Worm (Caenorhabditis elegans) whole organism, L3 larva: ENCODE measurements around the gene mpc-1.

ENCODE experiments used
- R02D3.7 ChIP-seq: fragments of 150-350 bp; optimal IDR thresholded peaks from 2 replicates; lab custom pipeline; 2014; ENCODE audit warnings: missing biosample characterization, missing genetic modification characterization
- ZK546.5 ChIP-seq: sonication (generic microtip); optimal IDR thresholded peaks from 2 replicates; lab custom pipeline; 2017; ENCODE audit warnings: missing biosample characterization, missing genetic modification characterization
- aly-2 ChIP-seq: fragments of 150-350 bp; optimal IDR thresholded peaks from 2 replicates; lab custom pipeline; 2014; ENCODE audit warnings: missing biosample characterization, missing genetic modification characterization
- ama-1 ChIP-seq: fragments of 150-350 bp; optimal IDR thresholded peaks from 2 replicates; lab custom pipeline; 2018
- ceh-16 ChIP-seq: sonication (generic microtip); optimal IDR thresholded peaks from 2 replicates; lab custom pipeline; 2017; ENCODE audit warnings: missing biosample characterization, missing genetic modification characterization
- ceh-28 ChIP-seq: fragments of 150-350 bp; optimal IDR thresholded peaks from 2 replicates; lab custom pipeline; 2014; ENCODE audit warnings: missing biosample characterization, missing genetic modification reagents, missing genetic modification characterization
- ceh-9 ChIP-seq: sonication (generic microtip); optimal IDR thresholded peaks from 2 replicates; lab custom pipeline; 2018; ENCODE audit warnings: missing biosample characterization, missing genetic modification characterization
- daf-12 ChIP-seq: fragments of 150-350 bp; optimal IDR thresholded peaks from 2 replicates; lab custom pipeline; 2014; ENCODE audit warnings: missing biosample characterization, missing genetic modification reagents, missing genetic modification characterization
- egl-27 ChIP-seq: sonication (generic microtip); optimal IDR thresholded peaks from 4 replicates; lab custom pipeline; 2017; ENCODE audit warnings: missing biosample characterization, missing genetic modification reagents, missing genetic modification characterization
- egl-5 ChIP-seq: fragments of 150-350 bp; optimal IDR thresholded peaks from 2 replicates; lab custom pipeline; 2017; ENCODE audit warnings: missing biosample characterization, missing genetic modification reagents, missing genetic modification characterization, inconsistent platforms
- elt-1 ChIP-seq: fragments of 150-350 bp; optimal IDR thresholded peaks from 2 replicates; lab custom pipeline; 2014; ENCODE audit warnings: missing biosample characterization, missing genetic modification characterization
- elt-2 ChIP-seq: sonication (generic microtip); optimal IDR thresholded peaks from 2 replicates; lab custom pipeline; 2016; ENCODE audit warnings: missing genetic modification reagents, mild to moderate bottlenecking, missing genetic modification characterization, missing compliant biosample characterization
- elt-3 ChIP-seq, 3 experiments: fragments of 150-350 bp in 1 of 3; sonication (generic microtip) in 2 of 3; optimal IDR thresholded peaks; 2 replicates in 2 of 3; 4 replicates in 1 of 3; lab custom pipeline; 2014 to 2017; ENCODE audit warnings: missing biosample characterization in 3 of 3, missing genetic modification characterization in 3 of 3
- eor-1 ChIP-seq, 2 experiments: fragments of 150-350 bp; optimal IDR thresholded peaks; 2 replicates each; lab custom pipeline; 2014 to 2018; ENCODE audit warnings: missing biosample characterization in 2 of 2, missing genetic modification characterization in 2 of 2
- fkh-10 ChIP-seq: sonication (generic microtip); optimal IDR thresholded peaks from 2 replicates; lab custom pipeline; 2017; ENCODE audit warnings: missing biosample characterization, missing genetic modification reagents, missing genetic modification characterization
- fos-1 ChIP-seq: fragments of 150-350 bp; optimal IDR thresholded peaks from 2 replicates; lab custom pipeline; 2014; ENCODE audit warnings: missing biosample characterization, missing genetic modification characterization
- hmg-11 ChIP-seq: sonication (generic microtip); optimal IDR thresholded peaks from 2 replicates; lab custom pipeline; 2016; ENCODE audit warnings: missing genetic modification characterization, missing compliant biosample characterization
- jun-1 ChIP-seq: fragments of 150-350 bp; optimal IDR thresholded peaks from 2 replicates; lab custom pipeline; 2014; ENCODE audit warnings: missing biosample characterization, missing genetic modification reagents, missing genetic modification characterization
- lin-15B ChIP-seq: fragments of 150-350 bp; optimal IDR thresholded peaks from 2 replicates; lab custom pipeline; 2014; ENCODE audit warnings: missing biosample characterization, missing genetic modification characterization
- lin-39 ChIP-seq: fragments of 150-350 bp; optimal IDR thresholded peaks from 2 replicates; lab custom pipeline; 2018; ENCODE audit warnings: missing biosample characterization, missing genetic modification reagents, missing genetic modification characterization
- lsy-12 ChIP-seq: sonication (generic microtip); optimal IDR thresholded peaks from 2 replicates; lab custom pipeline; 2016; ENCODE audit warnings: mild to moderate bottlenecking, missing genetic modification characterization, missing compliant biosample characterization
- mdl-1 ChIP-seq: fragments of 150-350 bp; optimal IDR thresholded peaks from 2 replicates; lab custom pipeline; 2014; ENCODE audit warnings: missing biosample characterization, missing genetic modification characterization
- mml-1 ChIP-seq: fragments of 150-350 bp; sonication (generic microtip); optimal IDR thresholded peaks from 3 replicates; lab custom pipeline; 2014; ENCODE audit warnings: missing biosample characterization, missing genetic modification characterization
- nfya-1 ChIP-seq: sonication (generic microtip); optimal IDR thresholded peaks from 2 replicates; lab custom pipeline; 2017; ENCODE audit warnings: missing genetic modification characterization, mild to moderate bottlenecking, missing compliant biosample characterization, antibody characterized with exemption, moderate library complexity; ENCODE audit not compliant: insufficient read depth
- nhr-12 ChIP-seq: fragments of 150-350 bp; optimal IDR thresholded peaks from 2 replicates; lab custom pipeline; 2014; ENCODE audit warnings: missing biosample characterization, missing genetic modification characterization
- nhr-23 ChIP-seq: fragments of 150-350 bp; optimal IDR thresholded peaks from 2 replicates; lab custom pipeline; 2014; ENCODE audit warnings: missing biosample characterization, missing genetic modification reagents, missing genetic modification characterization
- nhr-237 ChIP-seq: fragments of 150-350 bp; optimal IDR thresholded peaks from 2 replicates; lab custom pipeline; 2014; ENCODE audit warnings: missing biosample characterization, missing genetic modification characterization
- nhr-28 ChIP-seq: fragments of 150-350 bp; optimal IDR thresholded peaks from 2 replicates; lab custom pipeline; 2014; ENCODE audit warnings: missing biosample characterization, missing genetic modification characterization
- nhr-43 ChIP-seq: sonication (generic microtip); optimal IDR thresholded peaks from 2 replicates; lab custom pipeline; 2016; ENCODE audit warnings: mild to moderate bottlenecking, missing genetic modification characterization, missing compliant biosample characterization; ENCODE audit not compliant: poor library complexity, severe bottlenecking
- nhr-67 ChIP-seq: fragments of 150-350 bp; optimal IDR thresholded peaks from 2 replicates; lab custom pipeline; 2014; ENCODE audit warnings: missing biosample characterization, missing genetic modification characterization
- nhr-76 ChIP-seq: fragments of 150-350 bp; sonication (generic microtip); optimal IDR thresholded peaks from 5 replicates; lab custom pipeline; 2014; ENCODE audit warnings: missing biosample characterization, missing genetic modification characterization
- nhr-77 ChIP-seq: fragments of 150-350 bp; optimal IDR thresholded peaks from 2 replicates; lab custom pipeline; 2014; ENCODE audit warnings: missing biosample characterization, missing genetic modification characterization
- pha-4 ChIP-seq: fragments of 150-350 bp; optimal IDR thresholded peaks from 2 replicates; lab custom pipeline; 2014; ENCODE audit warnings: missing biosample characterization, missing genetic modification reagents, missing genetic modification characterization
- pqm-1 ChIP-seq: fragments of 150-350 bp; optimal IDR thresholded peaks from 2 replicates; lab custom pipeline; 2017; ENCODE audit warnings: missing biosample characterization, missing genetic modification characterization, inconsistent platforms
- sea-2 ChIP-seq: fragments of 150-350 bp; sonication (generic microtip); optimal IDR thresholded peaks from 4 replicates; lab custom pipeline; 2014; ENCODE audit warnings: missing biosample characterization, missing genetic modification reagents, missing genetic modification characterization
- skn-1 ChIP-seq: fragments of 150-350 bp; optimal IDR thresholded peaks from 2 replicates; lab custom pipeline; 2014; ENCODE audit warnings: missing biosample characterization, missing genetic modification characterization
- snpc-4 ChIP-seq: fragments of 150-350 bp; optimal IDR thresholded peaks from 2 replicates; lab custom pipeline; 2014; ENCODE audit warnings: missing biosample characterization, missing genetic modification characterization
- tbx-2 ChIP-seq: sonication (generic microtip); optimal IDR thresholded peaks from 2 replicates; lab custom pipeline; 2016; ENCODE audit warnings: mild to moderate bottlenecking, missing genetic modification characterization, missing compliant biosample characterization
- unc-39 ChIP-seq: sonication (generic microtip); optimal IDR thresholded peaks from 4 replicates; lab custom pipeline; 2017; ENCODE audit warnings: missing biosample characterization, missing genetic modification characterization
- unc-62 ChIP-seq: fragments of 150-350 bp; sonication (generic microtip); optimal IDR thresholded peaks from 4 replicates; lab custom pipeline; 2014; ENCODE audit warnings: missing biosample characterization, missing genetic modification reagents, missing genetic modification characterization
- zag-1 ChIP-seq: fragments of 150-350 bp; optimal IDR thresholded peaks from 2 replicates; lab custom pipeline; 2014; ENCODE audit warnings: missing biosample characterization, missing genetic modification characterization
- ztf-11 ChIP-seq: fragments of 150-350 bp; optimal IDR thresholded peaks from 2 replicates; lab custom pipeline; 2014; ENCODE audit warnings: missing biosample characterization, missing genetic modification characterization
- ztf-4 ChIP-seq: fragments of 150-350 bp; optimal IDR thresholded peaks from 2 replicates; lab custom pipeline; 2014; ENCODE audit warnings: missing biosample characterization, missing genetic modification characterization

mpc-1 gene

DNA sequence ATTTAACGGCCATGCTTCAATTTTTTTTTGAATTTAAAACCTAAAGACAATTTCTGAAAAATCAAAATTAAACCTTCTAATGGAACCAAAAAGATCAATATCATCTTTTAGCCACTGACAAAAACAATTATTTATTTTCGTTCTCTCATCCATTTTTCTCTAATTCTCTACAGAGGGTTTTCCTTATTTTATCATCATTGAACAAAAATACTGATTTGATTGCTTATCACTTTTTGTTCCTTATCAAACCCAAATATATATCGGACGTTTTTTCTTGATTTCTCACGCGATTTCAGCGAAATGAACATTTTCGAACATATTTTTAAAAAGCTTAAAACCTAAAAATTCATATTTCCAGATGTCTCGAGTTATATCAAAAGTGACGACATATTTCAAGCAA, at the start of gene mpc-1:
Gene mpc-1 (plus strand): TSS at position 359 of the 400 bp plus-strand sequence.
- TF ChIP-seq egl-5 (tag; lab: Kevin White, UChicago) (no peak), mml-1 (tag; lab: Kevin White, UChicago) (no peak), unc-62 (GFP tag; lab: Kevin White, UChicago) (no peak), elt-1 (tag; lab: Kevin White, UChicago) (no peak), nhr-12 (tag; lab: Kevin White, UChicago) (no peak), ceh-9 (tag; lab: Kevin White, UChicago) (no peak), hmg-11 (tag; lab: Kevin White, UChicago) (no peak), fos-1 (tag; lab: Kevin White, UChicago) (no peak), ztf-4 (tag; lab: Kevin White, UChicago) (no peak), fkh-10 (GFP tag; lab: Kevin White, UChicago) (no peak), ama-1 (lab: Kevin White, UChicago) (no peak), nhr-76 (tag; lab: Kevin White, UChicago) (no peak), elt-2 (tag; lab: Kevin White, UChicago) (peak; percentile 89), elt-3 (tag; optimal IDR thresholded peaks at IDR 0.05; lab: Kevin White, UChicago) (peak in 2 of 3 experiments; percentile 68 to 80), skn-1 (tag; lab: Kevin White, UChicago) (peak; percentile 48), tbx-2 (tag; lab: Kevin White, UChicago) (no peak), ZK546.5 (tag; lab: Kevin White, UChicago) (no peak), nhr-28 (tag; lab: Kevin White, UChicago) (no peak), ztf-11 (tag; lab: Kevin White, UChicago) (no peak), lin-15B (tag; lab: Kevin White, UChicago) (no peak), R02D3.7 (tag; lab: Kevin White, UChicago) (no peak), nhr-43 (tag; lab: Kevin White, UChicago) (no peak), nhr-77 (tag; lab: Kevin White, UChicago) (no peak), ceh-28 (peak; percentile 19), daf-12 (tag; lab: Kevin White, UChicago) (no peak), eor-1 (tag; optimal IDR thresholded peaks at IDR 0.05; lab: Kevin White, UChicago) (no peak), pha-4 (tag; lab: Kevin White, UChicago) (peak; percentile 64), snpc-4 (tag; lab: Kevin White, UChicago) (peak; percentile 57), unc-39 (tag; lab: Kevin White, UChicago) (no peak), nhr-67 (tag; lab: Kevin White, UChicago) (no peak), lin-39 (tag; lab: Kevin White, UChicago) (no peak), nhr-23 (tag; lab: Kevin White, UChicago) (no peak), nfya-1 (tag; lab: Kevin White, UChicago) (no peak), sea-2 (GFP tag; lab: Kevin White, UChicago) (no peak), zag-1 (tag; lab: Kevin White, UChicago) (no peak), egl-27 (tag; lab: Kevin White, UChicago) (no peak), ceh-16 (tag; lab: Kevin White, UChicago) (no peak), nhr-237 (tag; lab: Kevin White, UChicago) (no peak), lsy-12 (tag; lab: Kevin White, UChicago) (no peak), jun-1 (peak; percentile 51), pqm-1 (tag; lab: Kevin White, UChicago) (peak; percentile 95)
- TF ChIP-seq, all 47 proteins: peak for 8

DNA sequence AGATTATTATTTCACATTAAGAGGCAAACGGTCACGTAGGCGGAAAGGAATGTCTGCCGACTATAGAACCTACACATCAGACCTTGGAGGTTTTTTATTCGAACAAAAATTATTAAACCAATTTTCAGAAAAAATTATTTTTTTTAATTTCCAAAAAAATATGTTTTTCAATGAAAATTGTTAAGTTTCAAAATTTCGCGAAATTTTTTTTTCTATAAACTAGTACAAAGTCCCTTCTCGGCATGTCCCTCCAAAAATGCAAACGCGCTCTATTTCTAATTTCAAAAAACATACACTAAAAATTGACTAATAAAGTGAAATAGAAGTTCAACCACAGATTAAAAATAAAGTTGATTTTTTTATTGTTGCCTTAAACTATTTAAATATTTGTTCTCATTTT, 48.3 kb upstream of the mpc-1 start, which contains the start of gene ckb-1:
Gene ckb-1 (plus strand): TSS at position 301 of the 400 bp plus-strand sequence.
- TF ChIP-seq ama-1 (lab: Kevin White, UChicago) (no peak), ZK546.5 (tag; lab: Kevin White, UChicago) (no peak), elt-2 (tag; lab: Kevin White, UChicago) (no peak), nhr-237 (tag; lab: Kevin White, UChicago) (no peak), elt-1 (tag; lab: Kevin White, UChicago) (no peak), aly-2 (tag; lab: Kevin White, UChicago) (no peak), hmg-11 (tag; lab: Kevin White, UChicago) (peak; percentile 7), unc-62 (GFP tag; lab: Kevin White, UChicago) (no peak), lin-15B (tag; lab: Kevin White, UChicago) (no peak), snpc-4 (tag; lab: Kevin White, UChicago) (no peak), jun-1 (no peak), ztf-4 (tag; lab: Kevin White, UChicago) (no peak), ceh-16 (tag; lab: Kevin White, UChicago) (no peak), nhr-67 (tag; lab: Kevin White, UChicago) (no peak), pha-4 (tag; lab: Kevin White, UChicago) (peak; percentile 10), mdl-1 (tag; lab: Kevin White, UChicago) (no peak), nhr-23 (tag; lab: Kevin White, UChicago) (no peak)
